Worm (Caenorhabditis elegans) whole organism, midembryonic: Measurements from ENCODE around the gene C30H6.9.

Experiments
- med-1 ChIP-seq: sonication (generic microtip); optimal IDR thresholded peaks from 2 replicates; lab custom pipeline; 2017; ENCODE audit warnings: missing genetic modification characterization, mild to moderate bottlenecking, missing compliant biosample characterization, antibody characterized with exemption, missing genetic modification reagents; ENCODE audit not compliant: insufficient read depth
- tab-1 ChIP-seq: fragments of 200-800 bp; sonication (Bioruptor generic); IDR thresholded peaks from 2 replicates; pipeline ENCODE4 v1.3.6; 2022; ENCODE audit warnings: missing genetic modification characterization, missing compliant biosample characterization

DNA sequence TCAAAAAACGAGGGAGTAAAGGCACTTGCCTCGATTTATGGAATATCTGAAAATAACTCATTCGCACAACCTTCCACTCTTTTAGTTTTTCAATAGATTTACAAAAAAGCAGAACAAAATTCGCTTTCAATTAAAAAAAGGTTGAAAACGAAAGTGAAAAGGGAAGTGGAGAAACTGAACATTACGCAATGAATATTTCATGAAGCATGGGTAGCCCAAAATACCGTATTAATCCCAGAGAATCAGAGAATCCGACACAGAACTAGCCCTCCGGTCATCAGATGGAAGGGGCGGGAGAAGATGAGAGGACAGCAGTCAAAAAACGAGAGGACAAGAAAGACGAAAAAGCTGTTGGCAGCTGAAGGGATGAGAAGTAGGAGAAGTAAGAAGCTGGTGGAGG, 8.5 kb downstream of the C30H6.9 start, which contains the start of gene C30H6.5:
- TF ChIP-seq tab-1, result no peak
- no peak for TF ChIP-seq med-1
